Fruit fly (Drosophila melanogaster) whole organism, wandering third instar larva: ENCODE data around the gene CG15141.

Experiments used
- brk ChIP-seq: fragments of 200-800 bp; sonication (Bioruptor generic); optimal IDR thresholded peaks from 2 replicates; lab custom pipeline; 2016; ENCODE audit warnings: missing biosample characterization, mild to moderate bottlenecking, missing genetic modification characterization
- pan ChIP-seq: fragments of >200 bp; optimal IDR thresholded peaks from 2 replicates; lab custom pipeline; 2017
- woc ChIP-seq: sonication (Bioruptor generic); optimal IDR thresholded peaks from 2 replicates; lab custom pipeline; 2016; ENCODE audit warnings: missing biosample characterization, mild to moderate bottlenecking, missing genetic modification characterization

DNA sequence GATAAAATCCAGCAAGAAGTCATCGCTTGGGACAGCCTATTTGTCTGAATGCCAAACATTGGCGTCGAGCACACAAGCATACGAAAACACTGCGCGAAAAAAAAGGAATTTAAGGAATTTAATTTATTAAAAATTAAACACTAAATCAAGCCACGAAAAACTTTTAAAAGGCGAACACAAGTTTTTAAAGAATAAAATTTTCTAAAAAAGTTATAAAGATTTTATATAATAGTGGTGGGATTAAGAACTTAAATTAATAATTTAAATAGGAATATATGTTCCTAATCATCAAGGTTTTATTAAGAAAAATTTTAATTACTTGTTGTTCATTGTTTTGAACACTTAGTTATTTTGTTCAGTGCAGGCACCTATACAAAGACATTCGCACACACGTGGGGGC, 10.9 kb downstream of the CG15141 start:
- no peak for TF ChIP-seq woc (GFP tag; lab: Kevin White, UChicago)
- no peak for TF ChIP-seq brk (GFP tag; lab: Kevin White, UChicago)
- no peak for TF ChIP-seq pan
